Worm (Caenorhabditis elegans) whole organism, late embryonic: ENCODE measurements around the gene gmpr-1.

Experiments used
- ceh-9 ChIP-seq: sonication (generic microtip); optimal IDR thresholded peaks from 2 replicates; lab custom pipeline; 2016; ENCODE audit warnings: mild to moderate bottlenecking, missing genetic modification characterization, inconsistent platforms, missing compliant biosample characterization
- elt-4 ChIP-seq: sonication (generic microtip); optimal IDR thresholded peaks from 2 replicates; lab custom pipeline; 2016; ENCODE audit warnings: missing genetic modification characterization, missing compliant biosample characterization
- nhr-11 ChIP-seq: fragments of 150-350 bp; optimal IDR thresholded peaks from 2 replicates; lab custom pipeline; 2014; ENCODE audit warnings: missing biosample characterization, missing genetic modification characterization

DNA sequence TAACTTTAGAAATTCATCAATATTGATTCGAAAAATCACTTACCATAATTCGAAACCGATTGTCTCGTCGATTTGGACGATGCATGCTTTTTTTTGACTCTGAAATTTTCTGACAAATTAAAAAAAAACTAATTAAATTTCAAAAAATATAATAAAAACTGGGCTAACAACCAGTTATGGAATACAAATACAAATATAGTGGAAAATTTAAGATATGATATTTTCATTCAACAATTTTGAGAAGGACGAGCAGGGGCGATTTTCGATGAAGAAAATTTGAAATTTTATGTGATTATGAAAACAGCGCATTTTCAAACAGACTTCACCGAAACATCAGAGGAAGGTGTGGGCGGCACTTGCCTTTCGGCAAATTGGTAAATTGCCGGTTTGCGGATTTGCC lies 11.1 kb upstream of the gmpr-1 start, which contains the start of gene F13A2.1:
- TF ChIP-seq nhr-11 (no peak), ceh-9 (tag; lab: Kevin White, UChicago) (no peak), elt-4 (tag; lab: Kevin White, UChicago) (no peak)
